Worm (Caenorhabditis elegans) whole organism, L4 larva: ENCODE measurements around the gene egl-13.

Source experiments
- T20F7.1 ChIP-seq: fragments of 200-800 bp; sonication (Bioruptor generic); optimal IDR thresholded peaks from 2 replicates; lab custom pipeline; 2018; ENCODE audit warnings: mild to moderate bottlenecking, missing genetic modification characterization, missing compliant biosample characterization
- T26A8.4 ChIP-seq: fragments of 200-800 bp; sonication (Bioruptor generic); IDR thresholded peaks from 2 replicates; pipeline ENCODE4 v1.3.6; 2022; ENCODE audit warnings: missing genetic modification characterization, missing compliant biosample characterization
- Y48G9A.11 ChIP-seq: fragments of 200-800 bp; sonication (Bioruptor generic); IDR thresholded peaks from 2 replicates; pipeline ENCODE4 v1.3.6; 2022; ENCODE audit warnings: missing genetic modification reagents, missing genetic modification characterization, missing compliant biosample characterization
- ZK546.5 ChIP-seq, 2 experiments: sonication (generic microtip); optimal IDR thresholded peaks; 2 replicates each; lab custom pipeline; 2017; ENCODE audit warnings: missing biosample characterization in 2 of 2, missing genetic modification characterization in 2 of 2
- aha-1 ChIP-seq: fragments of 150-350 bp; peaks from one replicate; lab custom pipeline; 2014; ENCODE audit warnings: missing biosample characterization, missing genetic modification characterization
- ceh-32 ChIP-seq: sonication (generic microtip); optimal IDR thresholded peaks from 2 replicates; lab custom pipeline; 2016; ENCODE audit warnings: mild to moderate bottlenecking, missing genetic modification characterization, missing compliant biosample characterization; ENCODE audit not compliant: poor library complexity
- cey-2 ChIP-seq: sonication (generic microtip); optimal IDR thresholded peaks from 3 replicates; lab custom pipeline; 2017; ENCODE audit warnings: missing genetic modification characterization, mild to moderate bottlenecking, missing compliant biosample characterization, antibody characterized with exemption, borderline replicate concordance; ENCODE audit not compliant: insufficient read depth
- ctbp-1 ChIP-seq: fragments of 200-800 bp; sonication (Bioruptor generic); IDR thresholded peaks from 2 replicates; pipeline ENCODE4 v1.3.6; 2022; ENCODE audit warnings: missing genetic modification reagents, missing genetic modification characterization, missing compliant biosample characterization
- daf-16 ChIP-seq, 3 experiments: sonication (generic microtip); optimal IDR thresholded peaks; 2 replicates each; lab custom pipeline; 2016 to 2017; ENCODE audit warnings: missing genetic modification characterization in 3 of 3, missing genetic modification reagents in 3 of 3, mild to moderate bottlenecking in 2 of 3, missing compliant biosample characterization in 2 of 3, missing biosample characterization in 1 of 3, moderate library complexity in 1 of 3
- dmd-6 ChIP-seq: fragments of 200-800 bp; sonication (Bioruptor generic); IDR thresholded peaks from 2 replicates; pipeline ENCODE4 v1.3.6; 2022; ENCODE audit warnings: missing genetic modification reagents, missing genetic modification characterization, missing compliant biosample characterization
- dmd-8 ChIP-seq: fragments of 200-800 bp; sonication (Bioruptor generic); IDR thresholded peaks from 2 replicates; pipeline ENCODE4 v1.3.6; 2022; ENCODE audit warnings: missing genetic modification characterization, missing compliant biosample characterization
- dpl-1 ChIP-seq: fragments of 150-350 bp; optimal IDR thresholded peaks from 2 replicates; lab custom pipeline; 2014; ENCODE audit warnings: missing biosample characterization, missing genetic modification reagents, missing genetic modification characterization
- dve-1 ChIP-seq: sonication (generic microtip); optimal IDR thresholded peaks from 2 replicates; lab custom pipeline; 2017; ENCODE audit warnings: antibody characterized with exemption, mild to moderate bottlenecking, missing genetic modification characterization, missing compliant biosample characterization; ENCODE audit not compliant: insufficient read depth
- hlh-11 ChIP-seq: fragments of 200-800 bp; sonication (Bioruptor generic); optimal IDR thresholded peaks from 2 replicates; lab custom pipeline; 2018; ENCODE audit warnings: mild to moderate bottlenecking, missing genetic modification characterization, missing compliant biosample characterization
- hlh-30 ChIP-seq: sonication (generic microtip); optimal IDR thresholded peaks from 2 replicates; lab custom pipeline; 2017; ENCODE audit warnings: antibody characterized with exemption, mild to moderate bottlenecking, missing genetic modification characterization, missing compliant biosample characterization; ENCODE audit not compliant: insufficient read depth
- hmg-1.1 ChIP-seq: fragments of 200-800 bp; sonication (Bioruptor generic); IDR thresholded peaks from 2 replicates; pipeline ENCODE4 v1.3.6; 2022; ENCODE audit warnings: missing genetic modification reagents, missing genetic modification characterization, missing compliant biosample characterization
- lin-13 ChIP-seq: fragments of 150-350 bp; optimal IDR thresholded peaks from 2 replicates; lab custom pipeline; 2014; ENCODE audit warnings: missing biosample characterization, missing genetic modification reagents, missing genetic modification characterization
- lin-29 ChIP-seq: fragments of 200-800 bp; sonication (Bioruptor generic); IDR thresholded peaks from 2 replicates; pipeline ENCODE4 v1.3.6; 2022; ENCODE audit warnings: missing genetic modification reagents, missing genetic modification characterization, missing compliant biosample characterization
- lin-38 ChIP-seq: fragments of 200-800 bp; sonication (Bioruptor generic); IDR thresholded peaks from 2 replicates; pipeline ENCODE4 v1.3.6; 2022; ENCODE audit warnings: missing genetic modification reagents, missing genetic modification characterization, missing compliant biosample characterization
- lsy-2 ChIP-seq, 2 experiments: fragments of 150-350 bp in 1 of 2; sonication (generic microtip) in 1 of 2; optimal IDR thresholded peaks; 2 replicates each; lab custom pipeline; 2014 to 2017; ENCODE audit warnings: missing biosample characterization in 2 of 2, missing genetic modification characterization in 2 of 2
- mdl-1 ChIP-seq, 2 experiments: fragments of 150-350 bp in 1 of 2; sonication (generic microtip) in 1 of 2; optimal IDR thresholded peaks; 2 replicates each; lab custom pipeline; 2014 to 2017; ENCODE audit warnings: missing biosample characterization in 2 of 2, missing genetic modification characterization in 2 of 2
- mes-2 ChIP-seq: sonication (generic microtip); optimal IDR thresholded peaks from 2 replicates; lab custom pipeline; 2016; ENCODE audit warnings: missing genotype, mild to moderate bottlenecking, missing genetic modification characterization, missing compliant biosample characterization; ENCODE audit not compliant: poor library complexity, severe bottlenecking
- mxl-3 ChIP-seq: fragments of 200-800 bp; sonication (Bioruptor generic); optimal IDR thresholded peaks from 2 replicates; lab custom pipeline; 2018; ENCODE audit warnings: mild to moderate bottlenecking, missing genetic modification characterization, missing compliant biosample characterization
- nhr-10 ChIP-seq: fragments of 150-350 bp; optimal IDR thresholded peaks from 2 replicates; lab custom pipeline; 2014; ENCODE audit warnings: missing biosample characterization, missing genetic modification characterization
- nhr-11 ChIP-seq: fragments of 150-350 bp; optimal IDR thresholded peaks from 2 replicates; lab custom pipeline; 2014; ENCODE audit warnings: missing biosample characterization, missing genetic modification characterization
- nhr-25 ChIP-seq: sonication (generic microtip); optimal IDR thresholded peaks from 2 replicates; lab custom pipeline; 2017; ENCODE audit warnings: missing genetic modification characterization, mild to moderate bottlenecking, missing compliant biosample characterization, antibody characterized with exemption, moderate library complexity, borderline replicate concordance; ENCODE audit not compliant: insufficient read depth
- nhr-28 ChIP-seq: fragments of 150-350 bp; optimal IDR thresholded peaks from 2 replicates; lab custom pipeline; 2014; ENCODE audit warnings: missing biosample characterization, missing genetic modification characterization
- nhr-41 ChIP-seq: fragments of 200-800 bp; sonication (Bioruptor generic); IDR thresholded peaks from 2 replicates; pipeline ENCODE4 v1.3.6; 2022; ENCODE audit warnings: missing genetic modification reagents, missing genetic modification characterization, missing compliant biosample characterization
- nhr-42 ChIP-seq: fragments of 200-800 bp; sonication (Bioruptor generic); IDR thresholded peaks from 2 replicates; pipeline ENCODE4 v1.3.6; 2022; ENCODE audit warnings: missing genetic modification characterization, missing compliant biosample characterization
- nhr-48 ChIP-seq: sonication (generic microtip); optimal IDR thresholded peaks from 2 replicates; lab custom pipeline; 2016; ENCODE audit warnings: mild to moderate bottlenecking, missing genetic modification characterization, missing compliant biosample characterization
- nhr-77 ChIP-seq: fragments of 150-350 bp; optimal IDR thresholded peaks from 2 replicates; lab custom pipeline; 2014; ENCODE audit warnings: missing biosample characterization, missing genetic modification characterization
- php-3 ChIP-seq: fragments of 200-800 bp; sonication (Bioruptor generic); IDR thresholded peaks from 2 replicates; pipeline ENCODE4 v1.3.6; 2022; ENCODE audit warnings: missing genetic modification reagents, missing genetic modification characterization, missing compliant biosample characterization
- pqm-1 ChIP-seq: sonication (generic microtip); optimal IDR thresholded peaks from 2 replicates; lab custom pipeline; 2017; ENCODE audit warnings: missing biosample characterization, missing genetic modification characterization
- saeg-2 ChIP-seq: fragments of 200-800 bp; sonication (Bioruptor generic); IDR thresholded peaks from 2 replicates; pipeline ENCODE4 v1.3.6; 2022; ENCODE audit warnings: missing genetic modification reagents, missing genetic modification characterization, missing compliant biosample characterization
- sdz-12 ChIP-seq: fragments of 200-800 bp; sonication (Bioruptor generic); optimal IDR thresholded peaks from 2 replicates; lab custom pipeline; 2018; ENCODE audit warnings: mild to moderate bottlenecking, missing genetic modification characterization, missing compliant biosample characterization
- set-16 ChIP-seq: fragments of 200-800 bp; sonication (Bioruptor generic); IDR thresholded peaks from 2 replicates; pipeline ENCODE4 v1.3.6; 2022; ENCODE audit warnings: missing genetic modification reagents, missing genetic modification characterization, missing compliant biosample characterization
- spr-3 ChIP-seq: fragments of 200-800 bp; sonication (Bioruptor generic); optimal IDR thresholded peaks from 2 replicates; lab custom pipeline; 2018; ENCODE audit warnings: mild to moderate bottlenecking, missing genetic modification characterization, missing compliant biosample characterization
- tra-1 ChIP-seq: fragments of 200-800 bp; sonication (Bioruptor generic); IDR thresholded peaks from 2 replicates; pipeline ENCODE4 v1.3.6; 2022; ENCODE audit warnings: missing genetic modification reagents, missing genetic modification characterization, missing compliant biosample characterization
- unc-130 ChIP-seq: sonication (generic microtip); optimal IDR thresholded peaks from 2 replicates; lab custom pipeline; 2016; ENCODE audit warnings: missing genetic modification reagents, missing genetic modification characterization, missing compliant biosample characterization
- unc-62 ChIP-seq, 3 experiments: fragments of 150-350 bp in 1 of 3; sonication (generic microtip); optimal IDR thresholded peaks in 2 of 3; peaks in 1 of 3; 1 replicate in 1 of 3; 2 replicates in 2 of 3; lab custom pipeline; 2014 to 2017; ENCODE audit warnings: missing biosample characterization in 3 of 3, missing genetic modification characterization in 3 of 3, missing genetic modification reagents in 3 of 3, missing genotype in 1 of 3
- vab-7 ChIP-seq: fragments of 200-800 bp; sonication (Bioruptor generic); IDR thresholded peaks from 2 replicates; pipeline ENCODE4 v1.3.6; 2022; ENCODE audit warnings: missing genetic modification reagents, missing genetic modification characterization, missing compliant biosample characterization
- zfp-3 ChIP-seq: fragments of 200-800 bp; sonication (Bioruptor generic); conservative IDR thresholded peaks from 2 replicates; pipeline ENCODE4 v1.3.6; 2022; ENCODE audit warnings: missing genetic modification reagents, missing genetic modification characterization, missing compliant biosample characterization
- zip-2 ChIP-seq: fragments of 150-350 bp; optimal IDR thresholded peaks from 2 replicates; lab custom pipeline; 2014; ENCODE audit warnings: missing biosample characterization, missing genetic modification characterization

egl-13 gene

DNA sequence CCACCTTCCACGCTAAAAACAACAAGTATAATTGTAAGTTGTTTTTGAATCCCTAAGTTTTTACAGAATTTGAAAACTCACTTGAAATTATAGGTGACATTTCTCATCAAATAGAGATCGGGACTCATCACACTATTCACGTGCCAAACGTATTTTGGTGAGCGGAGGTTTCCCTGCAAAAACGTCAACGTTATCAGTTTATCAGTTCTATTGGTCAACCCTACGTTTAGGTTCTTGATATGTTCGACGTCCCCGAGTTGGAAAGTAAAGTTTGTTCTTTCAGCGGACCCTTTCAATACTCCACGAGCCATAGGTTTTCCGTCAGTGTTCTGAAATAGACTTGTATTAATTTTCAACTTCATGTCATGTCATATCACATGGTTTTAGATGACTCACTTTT is 31.8 kb downstream of the egl-13 start:
- TF ChIP-seq hlh-11 (tag; lab: Kevin White, UChicago) (peak; percentile 56), unc-62 (GFP tag; optimal IDR thresholded peaks at IDR 0.05 in 1 of 2; lab: Kevin White, UChicago) (peak in 1 of 2 experiments; percentile 93), unc-62 (tag; optimal IDR thresholded peaks at IDR 0.05; lab: Kevin White, UChicago) (no peak), dmd-6 (GFP tag; lab: Robert Waterston, UW) (peak; percentile 41), hlh-30 (tag; lab: Kevin White, UChicago) (peak; percentile 56), ZK546.5 (tag; optimal IDR thresholded peaks at IDR 0.05; lab: Kevin White, UChicago) (no peak), pqm-1 (tag; lab: Kevin White, UChicago) (peak; percentile 17), Y48G9A.11 (GFP tag; lab: Robert Waterston, UW) (no peak), spr-3 (GFP tag; lab: Kevin White, UChicago) (no peak), mdl-1 (tag; optimal IDR thresholded peaks at IDR 0.05; lab: Kevin White, UChicago) (peak in 1 of 2 experiments; percentile 6), daf-16 (GFP tag; optimal IDR thresholded peaks at IDR 0.05; lab: Kevin White, UChicago) (no peak), daf-16 (tag; optimal IDR thresholded peaks at IDR 0.05; lab: Kevin White, UChicago) (peak; percentile 33), mes-2 (tag; lab: Kevin White, UChicago) (peak; percentile 11), dve-1 (peak; percentile 29), nhr-28 (tag; lab: Kevin White, UChicago) (peak; percentile 58)

ce11 chrX:5696197-5696596 is 32.6 kb downstream of the egl-13 start:
- no peak for TF ChIP-seq unc-130 (GFP tag; lab: Kevin White, UChicago)
- 0 out of 2 replicates have a peak, but pooled peaks have one; percentile 26 for TF ChIP-seq tra-1 (GFP tag; lab: Robert Waterston, UW)
- no peak for TF ChIP-seq zip-2 (tag; lab: Kevin White, UChicago)
- no peak for TF ChIP-seq sdz-12 (GFP tag; lab: Kevin White, UChicago)
- no peak for TF ChIP-seq dpl-1 (GFP tag; lab: Kevin White, UChicago)
- TF ChIP-seq mdl-1 (tag; optimal IDR thresholded peaks at IDR 0.05; lab: Kevin White, UChicago), result peak in 1 of 2 experiments; percentile 75
- peak; percentile 38 for TF ChIP-seq mes-2 (tag; lab: Kevin White, UChicago)
- 0 out of 2 replicates have a peak, but pooled peaks have one; percentile 53 for TF ChIP-seq nhr-42 (GFP tag; lab: Robert Waterston, UW)
- no peak for TF ChIP-seq lin-29 (GFP tag; lab: Robert Waterston, UW)
- peak; percentile 90 for TF ChIP-seq dmd-6 (GFP tag; lab: Robert Waterston, UW)
- no peak for TF ChIP-seq cey-2
- peak; percentile 53 for TF ChIP-seq dve-1
- peak; percentile 78 for TF ChIP-seq aha-1 (tag; lab: Kevin White, UChicago)
- TF ChIP-seq nhr-11, result peak; percentile 24
- peak; percentile 66 for TF ChIP-seq nhr-77
- TF ChIP-seq saeg-2 (GFP tag; lab: Robert Waterston, UW), result no peak
- no peak for TF ChIP-seq ceh-32 (tag; lab: Kevin White, UChicago)
- TF ChIP-seq lin-13 (GFP tag; lab: Kevin White, UChicago), result no peak
- 0 out of 2 replicates have a peak, but pooled peaks have one; percentile 48 for TF ChIP-seq nhr-41 (GFP tag; lab: Robert Waterston, UW)
- peak; percentile 89 for TF ChIP-seq hlh-30 (tag; lab: Kevin White, UChicago)
- TF ChIP-seq unc-62 (GFP tag; optimal IDR thresholded peaks at IDR 0.05 in 1 of 2; lab: Kevin White, UChicago), result peak in 1 of 2 experiments; percentile 61
- no peak for TF ChIP-seq unc-62 (tag; optimal IDR thresholded peaks at IDR 0.05; lab: Kevin White, UChicago)
- TF ChIP-seq nhr-25 (tag; lab: Kevin White, UChicago), result peak; percentile 48
- peak; percentile 21 for TF ChIP-seq T20F7.1 (GFP tag; lab: Kevin White, UChicago)
- 0 out of 2 replicates have a peak, but pooled peaks have one; percentile 18 for TF ChIP-seq T26A8.4 (GFP tag; lab: Robert Waterston, UW)
- 0 out of 2 replicates have a peak, but pooled peaks have one; percentile 44 for TF ChIP-seq ctbp-1 (GFP tag; lab: Robert Waterston, UW)
- no peak for TF ChIP-seq zfp-3 (GFP tag; lab: Robert Waterston, UW)
- no peak for TF ChIP-seq dmd-8 (GFP tag; lab: Robert Waterston, UW)
- peak; percentile 15 to 35 for TF ChIP-seq lsy-2 (tag; optimal IDR thresholded peaks at IDR 0.05; lab: Kevin White, UChicago)
- TF ChIP-seq lin-38, result no peak
- no peak for TF ChIP-seq vab-7
- TF ChIP-seq mxl-3 (GFP tag; lab: Kevin White, UChicago), result peak; percentile 78
- TF ChIP-seq nhr-48 (tag; lab: Kevin White, UChicago), result peak; percentile 16
- TF ChIP-seq ZK546.5 (tag; optimal IDR thresholded peaks at IDR 0.05; lab: Kevin White, UChicago), result no peak
- peak; percentile 38; the same call in 1 of the 2 replicates for TF ChIP-seq hmg-1.1 (GFP tag; lab: Robert Waterston, UW)
- TF ChIP-seq set-16 (GFP tag; lab: Robert Waterston, UW), result peak; percentile 35; the same call in 1 of the 2 replicates
- TF ChIP-seq daf-16 (GFP tag; optimal IDR thresholded peaks at IDR 0.05; lab: Kevin White, UChicago), result peak in 1 of 2 experiments; percentile 2
- peak; percentile 77 for TF ChIP-seq daf-16 (tag; optimal IDR thresholded peaks at IDR 0.05; lab: Kevin White, UChicago)
- TF ChIP-seq nhr-10 (tag; lab: Kevin White, UChicago), result peak; percentile 53
- peak; percentile 65 for TF ChIP-seq pqm-1 (tag; lab: Kevin White, UChicago)
- 0 out of 2 replicates have a peak, but pooled peaks have one; percentile 48 for TF ChIP-seq php-3 (GFP tag; lab: Robert Waterston, UW)
